Fruit fly (Drosophila melanogaster) whole organism, pupa: ENCODE results near the gene CG13065.
A peak's percentile ranks its signal among the peaks of the same experiment; 100 is the strongest.

Experiments
- CG10348 ChIP-seq: fragments of 200-800 bp; sonication (Bioruptor generic); IDR thresholded peaks from 2 replicates; pipeline ENCODE4 v1.3.6; 2022; ENCODE audit warnings: missing biosample characterization, missing genetic modification characterization
- CG12605 ChIP-seq: fragments of 200-800 bp; sonication (Bioruptor generic); IDR thresholded peaks from 2 replicates; pipeline ENCODE4 v1.3.6; 2022; ENCODE audit warnings: missing biosample characterization, missing genetic modification characterization
- CG13204 ChIP-seq: fragments of 200-800 bp; sonication (Bioruptor generic); optimal IDR thresholded peaks from 2 replicates; lab custom pipeline; 2018; ENCODE audit warnings: missing biosample characterization, mild to moderate bottlenecking, missing genetic modification characterization, moderate library complexity
- CG14655 ChIP-seq: fragments of 200-800 bp; sonication (Bioruptor generic); optimal IDR thresholded peaks from 3 replicates; lab custom pipeline; 2017; ENCODE audit warnings: mild to moderate bottlenecking, missing biosample characterization, missing genetic modification reagents, missing genetic modification characterization
- CG15710 ChIP-seq: fragments of 200-800 bp; sonication (Bioruptor generic); optimal IDR thresholded peaks from 2 replicates; lab custom pipeline; 2018; ENCODE audit warnings: missing biosample characterization, mild to moderate bottlenecking, missing genetic modification characterization, moderate library complexity
- CG17806 ChIP-seq: fragments of 200-800 bp; sonication (Bioruptor generic); optimal IDR thresholded peaks from 2 replicates; lab custom pipeline; 2018; ENCODE audit warnings: missing biosample characterization, mild to moderate bottlenecking, missing genetic modification characterization, moderate library complexity
- CG32121 ChIP-seq: fragments of 200-800 bp; sonication (Bioruptor generic); IDR thresholded peaks from 2 replicates; pipeline ENCODE4 v1.3.6; 2022; ENCODE audit warnings: missing biosample characterization, missing genetic modification characterization
- CG34367 ChIP-seq: fragments of 200-800 bp; sonication (Bioruptor generic); optimal IDR thresholded peaks from 2 replicates; lab custom pipeline; 2018; ENCODE audit warnings: missing biosample characterization, mild to moderate bottlenecking, missing genetic modification characterization
- CG4496 ChIP-seq: fragments of 200-800 bp; sonication (Bioruptor generic); IDR thresholded peaks from 3 replicates; pipeline ENCODE4 v1.3.6; 2022; ENCODE audit warnings: missing biosample characterization, missing genetic modification characterization
- CG8159 ChIP-seq: fragments of 200-800 bp; sonication (Bioruptor generic); optimal IDR thresholded peaks from 3 replicates; lab custom pipeline; 2018; ENCODE audit warnings: missing biosample characterization, mild to moderate bottlenecking, missing genetic modification characterization, moderate library complexity
- CG8301 ChIP-seq: fragments of 200-800 bp; sonication (Bioruptor generic); optimal IDR thresholded peaks from 2 replicates; lab custom pipeline; 2018; ENCODE audit warnings: missing biosample characterization, mild to moderate bottlenecking, missing genetic modification characterization
- CG9948 ChIP-seq: fragments of 200-800 bp; sonication (Bioruptor generic); optimal IDR thresholded peaks from 2 replicates; lab custom pipeline; 2018; ENCODE audit warnings: missing biosample characterization, mild to moderate bottlenecking, missing genetic modification characterization, moderate library complexity
- D1 ChIP-seq: fragments of 200-800 bp; sonication (Bioruptor generic); optimal IDR thresholded peaks from 2 replicates; lab custom pipeline; 2018; ENCODE audit warnings: missing biosample characterization, mild to moderate bottlenecking, missing genetic modification characterization, moderate library complexity
- EcR ChIP-seq: fragments of 200-800 bp; sonication (Bioruptor generic); optimal IDR thresholded peaks from 3 replicates; lab custom pipeline; 2019; ENCODE audit warnings: missing biosample characterization, missing genetic modification characterization, mild to moderate bottlenecking, moderate library complexity, missing genetic modification reagents
- Ets98B ChIP-seq: fragments of 200-800 bp; sonication (Bioruptor generic); IDR thresholded peaks from 2 replicates; pipeline ENCODE4 v1.3.6; 2022; ENCODE audit warnings: missing biosample characterization, missing genetic modification characterization
- Pif1A ChIP-seq: fragments of 200-800 bp; sonication (Bioruptor generic); optimal IDR thresholded peaks from 3 replicates; lab custom pipeline; 2016; ENCODE audit warnings: missing biosample characterization, missing genetic modification characterization
- Pif1B ChIP-seq: fragments of 200-800 bp; sonication (Bioruptor generic); optimal IDR thresholded peaks from 3 replicates; lab custom pipeline; 2016; ENCODE audit warnings: missing biosample characterization, missing genetic modification characterization
- Snoo ChIP-seq: fragments of 200-800 bp; sonication (Bioruptor generic); optimal IDR thresholded peaks from 3 replicates; lab custom pipeline; 2017; ENCODE audit warnings: missing biosample characterization, mild to moderate bottlenecking, missing genetic modification characterization, inconsistent platforms
- fd96Ca ChIP-seq: fragments of 200-800 bp; sonication (Bioruptor generic); IDR thresholded peaks from 3 replicates; pipeline ENCODE4 v1.3.6; 2022; ENCODE audit warnings: missing biosample characterization, missing genetic modification characterization
- gl ChIP-seq: fragments of 200-800 bp; sonication (Bioruptor generic); optimal IDR thresholded peaks from 2 replicates; lab custom pipeline; 2018; ENCODE audit warnings: missing biosample characterization, mild to moderate bottlenecking, missing genetic modification characterization
- rn ChIP-seq: fragments of 200-800 bp; sonication (Bioruptor generic); IDR thresholded peaks from 2 replicates; pipeline ENCODE4 v1.3.6; 2022; ENCODE audit warnings: missing biosample characterization, missing genetic modification characterization

The CG13065 gene

dm6 chr3L:16323372-16323771, 46.1 kb downstream of the CG13065 start, which contains the start of gene CG13059:
CG13059 (plus strand) TSS chr3L:16323672.
- TF ChIP-seq EcR (GFP tag; lab: Kevin White, UChicago) = no peak
- TF ChIP-seq CG9948 (tag; lab: Kevin White, UChicago) = no peak
- TF ChIP-seq CG13204 (GFP tag; lab: Kevin White, UChicago) = no peak
- no peak for TF ChIP-seq D1 (tag; lab: Kevin White, UChicago)
- TF ChIP-seq Pif1B = no peak
- no peak for TF ChIP-seq fd96Ca (GFP tag; lab: Robert Waterston, UW)
- TF ChIP-seq CG8159 (tag; lab: Kevin White, UChicago) = no peak
- TF ChIP-seq gl (tag; lab: Kevin White, UChicago) = no peak
- no peak for TF ChIP-seq CG17806 (tag; lab: Kevin White, UChicago)
- no peak for TF ChIP-seq CG4496 (GFP tag; lab: Robert Waterston, UW)
- no peak for TF ChIP-seq rn (GFP tag; lab: Robert Waterston, UW)
- TF ChIP-seq CG12605 (GFP tag; lab: Robert Waterston, UW) = no peak
- TF ChIP-seq CG14655 = no peak
- no peak for TF ChIP-seq Snoo (tag; lab: Kevin White, UChicago)
- TF ChIP-seq CG34367 (tag; lab: Kevin White, UChicago) = no peak
- no peak for TF ChIP-seq CG32121 (GFP tag; lab: Robert Waterston, UW)
- TF ChIP-seq Ets98B = no peak
- no peak for TF ChIP-seq Pif1A
- TF ChIP-seq CG15710 = no peak

dm6 chr3L:16326657-16327056, 49.4 kb downstream of the CG13065 start, which contains the start of the genes CG13040 and CG13039:
CG13040 (minus strand) TSS chr3L:16326757.
CG13039 (minus strand) TSS chr3L:16326762.
- no peak for TF ChIP-seq fd96Ca (GFP tag; lab: Robert Waterston, UW)
- TF ChIP-seq rn (GFP tag; lab: Robert Waterston, UW) = no peak
- TF ChIP-seq CG10348 (GFP tag; lab: Robert Waterston, UW) = no peak
- no peak for TF ChIP-seq CG17806 (tag; lab: Kevin White, UChicago)
- TF ChIP-seq CG12605 (GFP tag; lab: Robert Waterston, UW) = no peak
- TF ChIP-seq CG13204 (GFP tag; lab: Kevin White, UChicago) = no peak
- TF ChIP-seq Pif1B = no peak
- no peak for TF ChIP-seq gl (tag; lab: Kevin White, UChicago)
- no peak for TF ChIP-seq D1 (tag; lab: Kevin White, UChicago)
- TF ChIP-seq CG9948 (tag; lab: Kevin White, UChicago) = no peak
- TF ChIP-seq CG8301 (tag; lab: Kevin White, UChicago) = no peak
- no peak for TF ChIP-seq Pif1A
- TF ChIP-seq Ets98B = no peak
- no peak for TF ChIP-seq Snoo (tag; lab: Kevin White, UChicago)
- TF ChIP-seq EcR (GFP tag; lab: Kevin White, UChicago) = no peak
- no peak for TF ChIP-seq CG14655
- TF ChIP-seq CG4496 (GFP tag; lab: Robert Waterston, UW) = no peak
- no peak for TF ChIP-seq CG15710
- no peak for TF ChIP-seq CG34367 (tag; lab: Kevin White, UChicago)

- TF ChIP-seq CG13204 (GFP tag; lab: Kevin White, UChicago) = no peak
- TF ChIP-seq fd96Ca (GFP tag; lab: Robert Waterston, UW) = peak; percentile 59; the same call in 1 of the 3 replicates
- TF ChIP-seq Ets98B = peak; percentile 66
- TF ChIP-seq Pif1B = no peak
- peak; percentile 63 for TF ChIP-seq CG4496 (GFP tag; lab: Robert Waterston, UW)
These were observed 50.5 kb downstream of the CG13065 start, which contains the start of gene CG13038 for dm6 chr3L:16327776-16328175. CG13038 (minus strand) TSS chr3L:16327893.
